Worm (Caenorhabditis elegans) whole organism, mixed stage, embryonic: ENCODE measurements around the gene C14B9.3.

Experiments
- ham-2 ChIP-seq: fragments of 200-800 bp; sonication (Bioruptor generic); optimal IDR thresholded peaks from 2 replicates; lab custom pipeline; 2018; ENCODE audit warnings: mild to moderate bottlenecking, missing genetic modification characterization, missing compliant biosample characterization
- lin-13 ChIP-seq: fragments of 150-350 bp; optimal IDR thresholded peaks from 2 replicates; lab custom pipeline; 2014; ENCODE audit warnings: missing biosample characterization, missing genetic modification characterization
- lsy-2 ChIP-seq: fragments of 150-350 bp; optimal IDR thresholded peaks from 2 replicates; lab custom pipeline; 2014; ENCODE audit warnings: missing biosample characterization, missing genetic modification characterization
- mep-1 ChIP-seq: fragments of 150-350 bp; optimal IDR thresholded peaks from 2 replicates; lab custom pipeline; 2017; ENCODE audit warnings: missing biosample characterization, missing genetic modification reagents, missing genetic modification characterization, inconsistent platforms
- nhr-237 ChIP-seq: fragments of 150-350 bp; optimal IDR thresholded peaks from 2 replicates; lab custom pipeline; 2014; ENCODE audit warnings: missing biosample characterization, missing genetic modification characterization
- pha-4 ChIP-seq: fragments of 150-350 bp; optimal IDR thresholded peaks from 2 replicates; lab custom pipeline; 2018; ENCODE audit warnings: missing biosample characterization, missing genetic modification reagents, missing genetic modification characterization
- unc-39 ChIP-seq: fragments of 150-350 bp; optimal IDR thresholded peaks from 2 replicates; lab custom pipeline; 2014; ENCODE audit warnings: missing biosample characterization, missing genetic modification characterization

DNA sequence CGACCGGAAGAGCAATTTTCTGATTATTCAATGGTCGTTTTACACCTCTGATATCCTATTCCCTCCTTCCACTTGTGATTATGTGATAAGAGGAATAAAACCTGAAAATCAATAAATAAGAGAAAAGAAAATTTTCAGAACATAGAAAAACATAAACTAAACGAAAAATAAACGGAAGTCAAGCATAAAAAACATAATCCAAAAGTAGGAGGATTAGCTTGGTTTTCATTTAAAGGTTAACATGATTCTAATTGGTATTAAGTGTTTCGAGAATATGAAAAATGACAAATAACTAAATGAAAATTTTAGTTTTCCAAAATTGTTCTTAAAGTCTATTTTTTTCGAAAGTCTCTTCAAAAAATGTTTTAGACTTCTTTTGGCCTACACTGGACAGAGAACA is 12.5 kb downstream of the C14B9.3 start, which contains the start of gene gei-8:
- no peak for TF ChIP-seq mep-1
- no peak for TF ChIP-seq unc-39 (tag; lab: Kevin White, UChicago)
- TF ChIP-seq nhr-237 (tag; lab: Kevin White, UChicago) = no peak
- TF ChIP-seq lsy-2 = no peak
- TF ChIP-seq pha-4 = no peak
- TF ChIP-seq ham-2 (GFP tag; lab: Kevin White, UChicago) = no peak
- no peak for TF ChIP-seq lin-13 (tag; lab: Kevin White, UChicago)
